Worm (Caenorhabditis elegans) whole organism, L4 larva: ENCODE results near the gene C45G9.11.

ENCODE experiments used
- Y105C5A.15 ChIP-seq: fragments of 200-800 bp; sonication (Bioruptor generic); IDR thresholded peaks from 2 replicates; pipeline ENCODE4 v1.3.6; 2022; ENCODE audit warnings: missing genetic modification characterization, missing compliant biosample characterization
- unc-62 ChIP-seq, 3 experiments: fragments of 150-350 bp in 1 of 3; sonication (generic microtip); optimal IDR thresholded peaks in 2 of 3; peaks in 1 of 3; 1 replicate in 1 of 3; 2 replicates in 2 of 3; lab custom pipeline; 2014 to 2017; ENCODE audit warnings: missing biosample characterization in 3 of 3, missing genetic modification characterization in 3 of 3, missing genetic modification reagents in 3 of 3, missing genotype in 1 of 3
- zag-1 ChIP-seq: fragments of 150-350 bp; optimal IDR thresholded peaks from 2 replicates; lab custom pipeline; 2014; ENCODE audit warnings: missing biosample characterization, missing genetic modification characterization

- TF ChIP-seq unc-62 (GFP tag; optimal IDR thresholded peaks at IDR 0.05 in 1 of 2; lab: Kevin White, UChicago) (no peak), unc-62 (tag; optimal IDR thresholded peaks at IDR 0.05; lab: Kevin White, UChicago) (no peak), zag-1 (tag; lab: Kevin White, UChicago) (no peak), Y105C5A.15 (GFP tag; lab: Robert Waterston, UW) (no peak)
Measured at ce11 chrIII:5085529-5085928, 17.0 kb upstream of the C45G9.11 start, which contains the start of gene cah-1.
